Worm (Caenorhabditis elegans) whole organism, L1 larva: ENCODE data around the gene Y57E12AR.1.

Experiments
- C16A3.4 ChIP-seq: fragments of 150-350 bp; optimal IDR thresholded peaks from 2 replicates; lab custom pipeline; 2014; ENCODE audit warnings: missing biosample characterization, missing genetic modification characterization
- C34B4.2 ChIP-seq: sonication (generic microtip); optimal IDR thresholded peaks from 2 replicates; lab custom pipeline; 2017; ENCODE audit warnings: mild to moderate bottlenecking, missing genetic modification characterization, missing compliant biosample characterization
- alr-1 ChIP-seq: fragments of 200-800 bp; sonication (Bioruptor generic); optimal IDR thresholded peaks from 2 replicates; lab custom pipeline; 2018; ENCODE audit warnings: borderline replicate concordance, mild to moderate bottlenecking, missing genetic modification characterization, missing compliant biosample characterization
- aly-2 ChIP-seq: fragments of 150-350 bp; optimal IDR thresholded peaks from 2 replicates; lab custom pipeline; 2014; ENCODE audit warnings: missing biosample characterization, missing genetic modification characterization
- blmp-1 ChIP-seq: fragments of 150-350 bp; optimal IDR thresholded peaks from 2 replicates; lab custom pipeline; 2014; ENCODE audit warnings: missing biosample characterization, missing genetic modification characterization
- ceh-8 ChIP-seq: fragments of 200-800 bp; sonication (Bioruptor generic); optimal IDR thresholded peaks from 2 replicates; lab custom pipeline; 2018; ENCODE audit warnings: mild to moderate bottlenecking, missing genetic modification characterization, moderate library complexity, missing compliant biosample characterization
- ceh-82 ChIP-seq, 3 experiments: fragments of 150-350 bp in 1 of 3; sonication (generic microtip) in 2 of 3; optimal IDR thresholded peaks; 2 replicates each; lab custom pipeline; 2014 to 2017; ENCODE audit warnings: missing biosample characterization in 3 of 3, missing genetic modification characterization in 3 of 3
- ceh-90 ChIP-seq: sonication (generic microtip); optimal IDR thresholded peaks from 2 replicates; lab custom pipeline; 2016; ENCODE audit warnings: missing genetic modification characterization, missing compliant biosample characterization
- dpl-1 ChIP-seq, 3 experiments: fragments of 150-350 bp in 2 of 3; sonication (generic microtip) in 1 of 3; optimal IDR thresholded peaks; 2 replicates each; lab custom pipeline; 2014 to 2017; ENCODE audit warnings: missing biosample characterization in 3 of 3, missing genetic modification characterization in 3 of 3, missing genetic modification reagents in 3 of 3
- efl-1 ChIP-seq, 4 experiments: fragments of 150-350 bp; optimal IDR thresholded peaks in 3 of 4; peaks in 1 of 4; 1 replicate in 1 of 4; 2 replicates in 3 of 4; lab custom pipeline; 2014; ENCODE audit warnings: missing biosample characterization in 2 of 4, missing genetic modification characterization in 2 of 4, missing genetic modification reagents in 2 of 4
- elt-3 ChIP-seq, 6 experiments: fragments of 150-350 bp in 1 of 6; sonication (generic microtip); optimal IDR thresholded peaks; 2 replicates each; lab custom pipeline; 2017 to 2018; ENCODE audit warnings: missing biosample characterization in 6 of 6, missing genetic modification characterization in 6 of 6, inconsistent platforms in 1 of 6
- ets-5 ChIP-seq: fragments of 200-800 bp; sonication (Bioruptor generic); IDR thresholded peaks from 2 replicates; pipeline ENCODE4 v1.3.6; 2022; ENCODE audit warnings: missing genetic modification characterization, missing compliant biosample characterization
- fkh-4 ChIP-seq: sonication (generic microtip); optimal IDR thresholded peaks from 2 replicates; lab custom pipeline; 2016; ENCODE audit warnings: missing compliant biosample characterization, missing genetic modification characterization, borderline replicate concordance
- fkh-8 ChIP-seq: sonication (generic microtip); optimal IDR thresholded peaks from 2 replicates; lab custom pipeline; 2016; ENCODE audit warnings: mild to moderate bottlenecking, missing genetic modification characterization, missing compliant biosample characterization
- fos-1 ChIP-seq: fragments of 150-350 bp; optimal IDR thresholded peaks from 2 replicates; lab custom pipeline; 2014; ENCODE audit warnings: missing biosample characterization, missing genetic modification characterization
- grh-1 ChIP-seq: fragments of 200-800 bp; sonication (Bioruptor generic); IDR thresholded peaks from 2 replicates; pipeline ENCODE4 v1.3.6; 2022; ENCODE audit warnings: missing genetic modification reagents, missing genetic modification characterization, missing compliant biosample characterization
- hlh-4 ChIP-seq: sonication (generic microtip); optimal IDR thresholded peaks from 2 replicates; lab custom pipeline; 2016; ENCODE audit warnings: mild to moderate bottlenecking, missing genetic modification characterization, missing compliant biosample characterization
- isw-1 ChIP-seq: fragments of 200-800 bp; sonication (Bioruptor generic); IDR thresholded peaks from 2 replicates; pipeline ENCODE4 v1.3.6; 2022; ENCODE audit warnings: missing genetic modification characterization, missing compliant biosample characterization
- lin-14 ChIP-seq: fragments of 200-800 bp; sonication (Bioruptor generic); optimal IDR thresholded peaks from 2 replicates; lab custom pipeline; 2018; ENCODE audit warnings: mild to moderate bottlenecking, missing genetic modification characterization, moderate library complexity, missing compliant biosample characterization
- lin-35 ChIP-seq, 2 experiments: fragments of 150-350 bp; optimal IDR thresholded peaks; 2 replicates each; lab custom pipeline; 2014; ENCODE audit warnings: missing biosample characterization in 2 of 2, missing genetic modification characterization in 2 of 2, missing genetic modification reagents in 2 of 2
- lin-39 ChIP-seq: fragments of 150-350 bp; optimal IDR thresholded peaks from 2 replicates; lab custom pipeline; 2014; ENCODE audit warnings: missing biosample characterization, missing genetic modification reagents, missing genetic modification characterization
- lir-3 ChIP-seq: sonication (generic microtip); optimal IDR thresholded peaks from 2 replicates; lab custom pipeline; 2016; ENCODE audit warnings: mild to moderate bottlenecking, missing genetic modification characterization, moderate library complexity, missing compliant biosample characterization; ENCODE audit not compliant: poor library complexity
- mdl-1 ChIP-seq, 2 experiments: fragments of 150-350 bp; optimal IDR thresholded peaks; 2 replicates each; lab custom pipeline; 2014 to 2017; ENCODE audit warnings: missing biosample characterization in 2 of 2, missing genetic modification characterization in 2 of 2, inconsistent platforms in 1 of 2
- mef-2 ChIP-seq: fragments of 150-350 bp; optimal IDR thresholded peaks from 2 replicates; lab custom pipeline; 2014; ENCODE audit warnings: missing biosample characterization, missing genetic modification characterization
- nhr-12 ChIP-seq: sonication (generic microtip); optimal IDR thresholded peaks from 2 replicates; lab custom pipeline; 2017; ENCODE audit warnings: missing biosample characterization, missing genetic modification characterization
- nhr-19 ChIP-seq: fragments of 200-800 bp; sonication (Bioruptor generic); conservative IDR thresholded peaks from 2 replicates; pipeline ENCODE4 v1.3.6; 2022; ENCODE audit warnings: missing genetic modification characterization, missing compliant biosample characterization
- nhr-20 ChIP-seq: sonication (generic microtip); optimal IDR thresholded peaks from 2 replicates; lab custom pipeline; 2016; ENCODE audit warnings: mild to moderate bottlenecking, missing genetic modification characterization, missing compliant biosample characterization
- nhr-47 ChIP-seq: sonication (generic microtip); optimal IDR thresholded peaks from 2 replicates; lab custom pipeline; 2016; ENCODE audit warnings: mild to moderate bottlenecking, missing genetic modification characterization, moderate library complexity, missing compliant biosample characterization
- nhr-76 ChIP-seq: sonication (generic microtip); optimal IDR thresholded peaks from 2 replicates; lab custom pipeline; 2017; ENCODE audit warnings: missing biosample characterization, missing genetic modification characterization
- nhr-77 ChIP-seq: fragments of 150-350 bp; optimal IDR thresholded peaks from 2 replicates; lab custom pipeline; 2014; ENCODE audit warnings: missing biosample characterization, missing genetic modification characterization
- nhr-84 ChIP-seq: sonication (generic microtip); optimal IDR thresholded peaks from 2 replicates; lab custom pipeline; 2017; ENCODE audit warnings: missing biosample characterization, missing genetic modification characterization
- nhr-85 ChIP-seq: sonication (generic microtip); peaks from one replicate; lab custom pipeline; 2016; ENCODE audit warnings: missing genetic modification characterization, inconsistent platforms, missing compliant biosample characterization
- nhr-90 ChIP-seq: sonication (generic microtip); optimal IDR thresholded peaks from 2 replicates; lab custom pipeline; 2016; ENCODE audit warnings: mild to moderate bottlenecking, missing genetic modification characterization, missing compliant biosample characterization; ENCODE audit not compliant: poor library complexity
- pqm-1 ChIP-seq: sonication (generic microtip); optimal IDR thresholded peaks from 3 replicates; lab custom pipeline; 2017; ENCODE audit warnings: missing biosample characterization, missing genetic modification characterization
- rnt-1 ChIP-seq: sonication (generic microtip); optimal IDR thresholded peaks from 2 replicates; lab custom pipeline; 2016; ENCODE audit warnings: mild to moderate bottlenecking, missing genetic modification characterization, moderate library complexity, missing compliant biosample characterization
- skn-1 ChIP-seq: fragments of 150-350 bp; optimal IDR thresholded peaks from 2 replicates; lab custom pipeline; 2014; ENCODE audit warnings: missing biosample characterization, missing genetic modification characterization
- snu-23 ChIP-seq: sonication (generic microtip); optimal IDR thresholded peaks from 2 replicates; lab custom pipeline; 2016; ENCODE audit warnings: missing genetic modification characterization, missing compliant biosample characterization
- sox-4 ChIP-seq: sonication (generic microtip); optimal IDR thresholded peaks from 2 replicates; lab custom pipeline; 2016; ENCODE audit warnings: missing genetic modification characterization, missing compliant biosample characterization
- sup-37 ChIP-seq: fragments of 200-800 bp; sonication (Bioruptor generic); optimal IDR thresholded peaks from 2 replicates; lab custom pipeline; 2018; ENCODE audit warnings: mild to moderate bottlenecking, missing genetic modification characterization, missing compliant biosample characterization
- tbx-2 ChIP-seq: sonication (generic microtip); optimal IDR thresholded peaks from 2 replicates; lab custom pipeline; 2016; ENCODE audit warnings: missing genetic modification characterization, missing compliant biosample characterization
- tlp-1 ChIP-seq: fragments of 150-350 bp; optimal IDR thresholded peaks from 2 replicates; lab custom pipeline; 2014; ENCODE audit warnings: missing biosample characterization, missing genetic modification characterization
- unc-130 ChIP-seq: fragments of 150-350 bp; optimal IDR thresholded peaks from 2 replicates; lab custom pipeline; 2017; ENCODE audit warnings: missing biosample characterization, missing genetic modification characterization, inconsistent platforms
- unc-30 ChIP-seq: sonication (generic microtip); optimal IDR thresholded peaks from 2 replicates; lab custom pipeline; 2017; ENCODE audit warnings: missing biosample characterization, missing genetic modification characterization
- unc-86 ChIP-seq: sonication (generic microtip); optimal IDR thresholded peaks from 2 replicates; lab custom pipeline; 2016; ENCODE audit warnings: missing genetic modification characterization, missing compliant biosample characterization
- unc-98 ChIP-seq: fragments of 200-800 bp; sonication (Bioruptor generic); IDR thresholded peaks from 2 replicates; pipeline ENCODE4 v1.3.6; 2022; ENCODE audit warnings: missing genetic modification characterization, missing compliant biosample characterization
- vab-15 ChIP-seq: sonication (generic microtip); optimal IDR thresholded peaks from 2 replicates; lab custom pipeline; 2017; ENCODE audit warnings: missing genotype, mild to moderate bottlenecking, missing genetic modification characterization, missing compliant biosample characterization
- zag-1 ChIP-seq: fragments of 150-350 bp; optimal IDR thresholded peaks from 2 replicates; lab custom pipeline; 2014; ENCODE audit warnings: missing biosample characterization, missing genetic modification characterization

Y57E12AR.1 gene

ce11 chrV:7087340-7087739 lies 22.2 kb upstream of the Y57E12AR.1 start:
- TF ChIP-seq ets-5 (GFP tag; lab: Robert Waterston, UW): no peak
- no peak for TF ChIP-seq nhr-12 (tag; lab: Kevin White, UChicago)
- TF ChIP-seq fos-1 (tag; lab: Kevin White, UChicago): no peak
- no peak for TF ChIP-seq ceh-82 (tag; optimal IDR thresholded peaks at IDR 0.05; lab: Kevin White, UChicago)
- no peak for TF ChIP-seq nhr-76
- TF ChIP-seq hlh-4 (tag; lab: Kevin White, UChicago): no peak
- TF ChIP-seq snu-23 (GFP tag; lab: Kevin White, UChicago): no peak
- TF ChIP-seq nhr-84: no peak
- no peak for TF ChIP-seq tlp-1
- no peak for TF ChIP-seq C16A3.4 (tag; lab: Kevin White, UChicago)
- no peak for TF ChIP-seq zag-1 (tag; lab: Kevin White, UChicago)
- TF ChIP-seq unc-98 (GFP tag; lab: Robert Waterston, UW): no peak

DNA sequence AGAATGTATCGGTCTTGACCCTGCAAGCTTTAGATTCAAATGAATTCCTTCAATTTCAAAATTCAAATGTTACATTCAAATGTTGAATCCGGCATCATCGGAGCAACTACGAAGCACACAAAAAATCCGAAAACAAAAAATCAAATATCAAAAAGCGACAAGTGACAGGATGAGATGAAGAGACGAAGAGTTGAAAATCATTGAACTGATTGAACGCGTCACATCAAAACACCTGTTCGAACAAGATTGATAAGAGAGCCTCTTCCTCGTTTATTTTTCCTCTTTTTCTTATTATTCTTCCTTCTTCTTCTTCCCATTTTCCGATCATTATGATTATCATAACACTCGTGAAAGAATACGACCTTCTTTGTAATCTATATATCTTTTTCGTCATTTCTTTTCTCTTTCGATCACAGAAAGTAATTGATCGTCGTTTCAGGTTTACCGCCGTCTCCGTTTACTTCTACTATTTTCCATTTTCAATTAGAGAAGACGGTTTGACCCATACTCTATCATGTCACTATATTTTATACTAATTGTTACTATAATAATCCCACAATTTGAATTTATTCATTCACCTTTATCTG lies 20.5 kb upstream of the Y57E12AR.1 start, which contains the start of gene VC5.2:
VC5.2 (plus strand) TSS at position 439 of the 587 bp plus-strand sequence.
- TF ChIP-seq nhr-20 (tag; lab: Kevin White, UChicago): peak; percentile 32
- TF ChIP-seq rnt-1 (tag; lab: Kevin White, UChicago): peak; percentile 28
- TF ChIP-seq snu-23 (GFP tag; lab: Kevin White, UChicago): no peak
- TF ChIP-seq mef-2 (tag; lab: Kevin White, UChicago): no peak
- no peak for TF ChIP-seq sox-4 (tag; lab: Kevin White, UChicago)
- no peak for TF ChIP-seq pqm-1 (tag; lab: Kevin White, UChicago)
- TF ChIP-seq dpl-1 (GFP tag; optimal IDR thresholded peaks at IDR 0.05; lab: Kevin White, UChicago): peak in 1 of 3 experiments; percentile 1
- no peak for TF ChIP-seq unc-86 (tag; lab: Kevin White, UChicago)
- TF ChIP-seq fkh-8: no peak
- TF ChIP-seq aly-2 (tag; lab: Kevin White, UChicago): no peak
- TF ChIP-seq fkh-4 (tag; lab: Kevin White, UChicago): no peak
- peak; percentile 56 for TF ChIP-seq lin-14 (GFP tag; lab: Kevin White, UChicago)
- peak in 1 of 6 experiments; percentile 43 for TF ChIP-seq elt-3 (tag; optimal IDR thresholded peaks at IDR 0.05; lab: Kevin White, UChicago)
- no peak for TF ChIP-seq alr-1 (tag; lab: Kevin White, UChicago)
- TF ChIP-seq ets-5 (GFP tag; lab: Robert Waterston, UW): no peak
- TF ChIP-seq ceh-8 (GFP tag; lab: Kevin White, UChicago): no peak
- peak; percentile 79 for TF ChIP-seq blmp-1 (tag; lab: Kevin White, UChicago)
- TF ChIP-seq tbx-2 (tag; lab: Kevin White, UChicago): no peak
- no peak for TF ChIP-seq fos-1 (tag; lab: Kevin White, UChicago)
- no peak for TF ChIP-seq mdl-1 (tag; optimal IDR thresholded peaks at IDR 0.05; lab: Kevin White, UChicago)
- TF ChIP-seq nhr-90 (tag; lab: Kevin White, UChicago): no peak
- no peak for TF ChIP-seq ceh-90

ce11 chrV:7084612-7085139 lies 19.6 kb upstream of the Y57E12AR.1 start, which contains the start of gene mys-1:
mys-1 (minus strand) TSS chrV:7084662.
- TF ChIP-seq skn-1 (tag; lab: Kevin White, UChicago) (peak; percentile 47), nhr-90 (tag; lab: Kevin White, UChicago) (peak; percentile 84), nhr-19 (GFP tag; lab: Robert Waterston, UW) (peak; percentile 69), sup-37 (GFP tag; lab: Kevin White, UChicago) (no peak), C34B4.2 (tag; lab: Kevin White, UChicago) (no peak), lin-35 (GFP tag; optimal IDR thresholded peaks at IDR 0.05; lab: Kevin White, UChicago) (peak; percentile 95), isw-1 (GFP tag; lab: Robert Waterston, UW) (peak; percentile 35; the same call in 1 of the 2 replicates), lir-3 (tag; lab: Kevin White, UChicago) (peak; percentile 89), ceh-8 (GFP tag; lab: Kevin White, UChicago) (peak; percentile 36), nhr-77 (tag; lab: Kevin White, UChicago) (no peak), nhr-85 (peak; percentile 88), pqm-1 (tag; lab: Kevin White, UChicago) (no peak), lin-39 (peak; percentile 29), unc-130 (tag; lab: Kevin White, UChicago) (no peak), sox-4 (tag; lab: Kevin White, UChicago) (peak; percentile 73), grh-1 (GFP tag; lab: Robert Waterston, UW) (no peak), aly-2 (tag; lab: Kevin White, UChicago) (no peak), efl-1 (optimal IDR thresholded peaks at IDR 0.05; lab: Kevin White, UChicago) (peak; percentile 93 to 94), efl-1 (GFP tag; optimal IDR thresholded peaks at IDR 0.05 in 1 of 2; lab: Kevin White, UChicago) (peak; percentile 93 to 99), unc-30 (tag; lab: Kevin White, UChicago) (no peak), vab-15 (tag; lab: Kevin White, UChicago) (no peak), nhr-47 (peak; percentile 83)
